Fruit fly (Drosophila melanogaster) whole organism, embryonic: ENCODE measurements around the gene Ca-Ma2d.
A peak's percentile ranks its signal among the peaks of the same experiment; 100 is the strongest.

ENCODE experiments used
- ATbp ChIP-seq: fragments of 200-800 bp; sonication (Bioruptor generic); optimal IDR thresholded peaks from 2 replicates; lab custom pipeline; 2017; ENCODE audit warnings: missing biosample characterization, mild to moderate bottlenecking, missing genetic modification characterization, missing genetic modification reagents
- Aef1 ChIP-seq: fragments of 200-800 bp; sonication (Bioruptor generic); IDR thresholded peaks from 3 replicates; pipeline ENCODE4 v1.3.6; 2022; ENCODE audit warnings: missing biosample characterization, missing genetic modification characterization
- Atf6 ChIP-seq: fragments of 200-800 bp; sonication (Bioruptor generic); IDR thresholded peaks from 2 replicates; pipeline ENCODE4 v1.3.6; 2022; ENCODE audit warnings: missing biosample characterization, missing genetic modification characterization
- CG10959 ChIP-seq: fragments of 200-800 bp; sonication (Bioruptor generic); IDR thresholded peaks from 2 replicates; pipeline ENCODE4 v1.3.6; 2022; ENCODE audit warnings: missing biosample characterization, missing genetic modification characterization
- CG10979 ChIP-seq: fragments of 200-800 bp; sonication (Bioruptor generic); optimal IDR thresholded peaks from 2 replicates; lab custom pipeline; 2018; ENCODE audit warnings: missing biosample characterization, mild to moderate bottlenecking, missing genetic modification characterization, moderate library complexity
- CG11398 ChIP-seq: fragments of 200-800 bp; sonication (Bioruptor generic); optimal IDR thresholded peaks from 2 replicates; lab custom pipeline; 2016; ENCODE audit warnings: missing biosample characterization, missing genetic modification characterization
- CG11695 ChIP-seq: fragments of 200-800 bp; sonication (Bioruptor generic); IDR thresholded peaks from 3 replicates; pipeline ENCODE4 v1.3.6; 2022; ENCODE audit warnings: missing biosample characterization, missing genetic modification characterization
- CG12071 ChIP-seq: fragments of 200-800 bp; sonication (Bioruptor generic); optimal IDR thresholded peaks from 3 replicates; lab custom pipeline; 2018; ENCODE audit warnings: missing biosample characterization, mild to moderate bottlenecking, missing genetic modification characterization
- CG12391 ChIP-seq: fragments of 200-800 bp; sonication (Bioruptor generic); optimal IDR thresholded peaks from 3 replicates; lab custom pipeline; 2018; ENCODE audit warnings: missing biosample characterization, mild to moderate bottlenecking, missing genetic modification characterization, moderate library complexity
- CG14441 ChIP-seq: fragments of 200-800 bp; sonication (Bioruptor generic); IDR thresholded peaks from 2 replicates; pipeline ENCODE4 v1.3.6; 2022; ENCODE audit warnings: missing biosample characterization, missing genetic modification characterization
- CG14965 ChIP-seq: fragments of 200-800 bp; sonication (Bioruptor generic); optimal IDR thresholded peaks from 2 replicates; lab custom pipeline; 2016; ENCODE audit warnings: missing biosample characterization, missing genetic modification characterization, borderline replicate concordance
- CG15269 ChIP-seq: fragments of 200-800 bp; sonication (Bioruptor generic); optimal IDR thresholded peaks from 2 replicates; lab custom pipeline; 2018; ENCODE audit warnings: missing biosample characterization, mild to moderate bottlenecking, missing genetic modification characterization, moderate library complexity
- CG15514 ChIP-seq: fragments of 200-800 bp; sonication (Bioruptor generic); optimal IDR thresholded peaks from 3 replicates; lab custom pipeline; 2017; ENCODE audit warnings: missing biosample characterization, missing genetic modification characterization, mild to moderate bottlenecking, moderate library complexity, missing genetic modification reagents
- CG1603 ChIP-seq: fragments of 200-800 bp; sonication (Bioruptor generic); optimal IDR thresholded peaks from 2 replicates; lab custom pipeline; 2019; ENCODE audit warnings: missing biosample characterization, mild to moderate bottlenecking, missing genetic modification characterization, moderate library complexity
- CG16813 ChIP-seq: fragments of 200-800 bp; sonication (Bioruptor generic); IDR thresholded peaks from 3 replicates; pipeline ENCODE4 v1.3.6; 2022; ENCODE audit warnings: missing biosample characterization, missing genetic modification characterization; ENCODE audit not compliant: partially characterized antibody
- CG1832 ChIP-seq: fragments of 200-800 bp; sonication (Bioruptor generic); optimal IDR thresholded peaks from 2 replicates; lab custom pipeline; 2017; ENCODE audit warnings: missing biosample characterization, mild to moderate bottlenecking, missing genetic modification characterization, inconsistent platforms
- CG2120 ChIP-seq: fragments of 200-800 bp; sonication (Bioruptor generic); optimal IDR thresholded peaks from 3 replicates; lab custom pipeline; 2016; ENCODE audit warnings: missing biosample characterization, missing genetic modification characterization
- CG30431 ChIP-seq: fragments of 200-800 bp; sonication (Bioruptor generic); optimal IDR thresholded peaks from 2 replicates; lab custom pipeline; 2017; ENCODE audit warnings: missing biosample characterization, missing genetic modification characterization
- CG32772 ChIP-seq: fragments of 200-800 bp; sonication (Bioruptor generic); IDR thresholded peaks from 2 replicates; pipeline ENCODE4 v1.3.6; 2022; ENCODE audit warnings: missing biosample characterization, missing genetic modification characterization
- CG5180 ChIP-seq: fragments of 200-800 bp; sonication (Bioruptor generic); optimal IDR thresholded peaks from 3 replicates; lab custom pipeline; 2017; ENCODE audit warnings: missing biosample characterization, missing genetic modification characterization, mild to moderate bottlenecking, moderate library complexity, missing genetic modification reagents
- CG6254 ChIP-seq: fragments of 200-800 bp; sonication (Bioruptor generic); optimal IDR thresholded peaks from 3 replicates; lab custom pipeline; 2017; ENCODE audit warnings: mild to moderate bottlenecking, missing biosample characterization, missing genetic modification reagents, missing genetic modification characterization
- CG6272 ChIP-seq: fragments of 200-800 bp; sonication (Bioruptor generic); IDR thresholded peaks from 2 replicates; pipeline ENCODE4 v1.3.6; 2022; ENCODE audit warnings: missing biosample characterization, missing genetic modification characterization
- CG7987 ChIP-seq: fragments of 200-800 bp; sonication (Bioruptor generic); optimal IDR thresholded peaks from 2 replicates; lab custom pipeline; 2018; ENCODE audit warnings: missing biosample characterization, mild to moderate bottlenecking, missing genetic modification characterization, moderate library complexity
- CkIIα-i1 ChIP-seq: fragments of 200-800 bp; sonication (Bioruptor generic); IDR thresholded peaks from 2 replicates; pipeline ENCODE4 v1.3.6; 2022; ENCODE audit warnings: missing biosample characterization, missing genetic modification characterization
- Fer2 ChIP-seq: fragments of 200-800 bp; sonication (Bioruptor generic); optimal IDR thresholded peaks from 2 replicates; lab custom pipeline; 2018; ENCODE audit warnings: missing biosample characterization, mild to moderate bottlenecking, missing genetic modification characterization, moderate library complexity
- H2.0 ChIP-seq: fragments of 200-800 bp; sonication (Bioruptor generic); IDR thresholded peaks from 2 replicates; pipeline ENCODE4 v1.3.6; 2022; ENCODE audit warnings: missing biosample characterization, missing genetic modification characterization
- Hand ChIP-seq: fragments of 200-800 bp; sonication (Bioruptor generic); optimal IDR thresholded peaks from 2 replicates; lab custom pipeline; 2017; ENCODE audit warnings: mild to moderate bottlenecking, missing biosample characterization, missing genetic modification reagents, missing genetic modification characterization
- Hmx ChIP-seq: fragments of 200-800 bp; sonication (Bioruptor generic); optimal IDR thresholded peaks from 2 replicates; lab custom pipeline; 2016; ENCODE audit warnings: missing biosample characterization, missing genetic modification characterization
- Nf-YA ChIP-seq: fragments of 200-800 bp; sonication (Bioruptor generic); IDR thresholded peaks from 2 replicates; pipeline ENCODE4 v1.3.6; 2022; ENCODE audit warnings: missing biosample characterization, missing genetic modification characterization
- Nf-YB ChIP-seq: fragments of 200-800 bp; sonication (Bioruptor generic); optimal IDR thresholded peaks from 3 replicates; lab custom pipeline; 2019; ENCODE audit warnings: missing biosample characterization, mild to moderate bottlenecking, missing genetic modification characterization, moderate library complexity
- TFAM ChIP-seq: fragments of 200-800 bp; sonication (Bioruptor generic); optimal IDR thresholded peaks from 2 replicates; lab custom pipeline; 2017; ENCODE audit warnings: missing biosample characterization, missing genetic modification characterization, inconsistent platforms
- ase ChIP-seq: fragments of 200-800 bp; sonication (Bioruptor generic); IDR thresholded peaks from 3 replicates; pipeline ENCODE4 v1.3.6; 2022; ENCODE audit warnings: missing biosample characterization, missing genetic modification characterization
- cad ChIP-seq: fragments of >200 bp; optimal IDR thresholded peaks from 2 replicates; lab custom pipeline; 2017; ENCODE audit warnings: missing biosample characterization, missing genetic modification characterization
- chm ChIP-seq: fragments of 200-800 bp; sonication (Bioruptor generic); IDR thresholded peaks from 2 replicates; pipeline ENCODE4 v1.3.6; 2022; ENCODE audit warnings: missing biosample characterization, missing genetic modification characterization
- danr ChIP-seq: fragments of 200-800 bp; sonication (Bioruptor generic); IDR thresholded peaks from 2 replicates; pipeline ENCODE4 v1.3.6; 2022; ENCODE audit warnings: missing biosample characterization, missing genetic modification characterization
- emc ChIP-seq: fragments of 200-800 bp; sonication (Bioruptor generic); optimal IDR thresholded peaks from 2 replicates; lab custom pipeline; 2016; ENCODE audit warnings: missing biosample characterization, missing genetic modification characterization
- ems ChIP-seq: fragments of 200-800 bp; sonication (Bioruptor generic); optimal IDR thresholded peaks from 3 replicates; lab custom pipeline; 2016; ENCODE audit warnings: missing biosample characterization, missing genetic modification characterization
- esg ChIP-seq: fragments of 200-800 bp; sonication (Bioruptor generic); conservative IDR thresholded peaks from 2 replicates; pipeline ENCODE4 v1.3.6; 2022; ENCODE audit warnings: missing biosample characterization, missing genetic modification characterization
- fd102C ChIP-seq: fragments of 200-800 bp; sonication (Bioruptor generic); optimal IDR thresholded peaks from 2 replicates; lab custom pipeline; 2018; ENCODE audit warnings: missing biosample characterization, mild to moderate bottlenecking, missing genetic modification characterization, moderate library complexity
- ftz-f1 ChIP-seq: fragments of 200-800 bp; sonication (Bioruptor generic); optimal IDR thresholded peaks from 2 replicates; lab custom pipeline; 2016; ENCODE audit warnings: missing biosample characterization, missing genetic modification characterization
- gt ChIP-seq: fragments of 200-800 bp; sonication (Bioruptor generic); IDR thresholded peaks from 2 replicates; pipeline ENCODE4 v1.3.6; 2022; ENCODE audit warnings: missing biosample characterization, missing genetic modification characterization
- inv ChIP-seq: fragments of 200-800 bp; sonication (Bioruptor generic); IDR thresholded peaks from 2 replicates; pipeline ENCODE4 v1.3.6; 2022; ENCODE audit warnings: missing biosample characterization, missing genetic modification characterization; ENCODE audit not compliant: partially characterized antibody
- lab ChIP-seq: fragments of 200-800 bp; sonication (Bioruptor generic); optimal IDR thresholded peaks from 3 replicates; lab custom pipeline; 2017; ENCODE audit warnings: missing biosample characterization, missing genetic modification characterization, mild to moderate bottlenecking, moderate library complexity, missing genetic modification reagents
- luna ChIP-seq: fragments of 200-800 bp; sonication (Bioruptor generic); optimal IDR thresholded peaks from 2 replicates; lab custom pipeline; 2016; ENCODE audit warnings: missing biosample characterization, missing genetic modification characterization
- peb ChIP-seq: fragments of 200-800 bp; sonication (Bioruptor generic); IDR thresholded peaks from 2 replicates; pipeline ENCODE4 v1.3.6; 2022; ENCODE audit warnings: missing biosample characterization, missing genetic modification characterization
- pnt ChIP-seq: fragments of 200-800 bp; sonication (Bioruptor generic); optimal IDR thresholded peaks from 3 replicates; lab custom pipeline; 2016; ENCODE audit warnings: missing biosample characterization, missing genetic modification characterization
- sima ChIP-seq: fragments of 200-800 bp; sonication (Bioruptor generic); optimal IDR thresholded peaks from 2 replicates; lab custom pipeline; 2016; ENCODE audit warnings: missing biosample characterization, missing genetic modification characterization
- slou ChIP-seq: fragments of 200-800 bp; sonication (Bioruptor generic); optimal IDR thresholded peaks from 3 replicates; lab custom pipeline; 2016; ENCODE audit warnings: missing biosample characterization, missing genetic modification characterization
- yki ChIP-seq: fragments of >200 bp; optimal IDR thresholded peaks from 3 replicates; lab custom pipeline; 2018

Gene Ca-Ma2d

DNA sequence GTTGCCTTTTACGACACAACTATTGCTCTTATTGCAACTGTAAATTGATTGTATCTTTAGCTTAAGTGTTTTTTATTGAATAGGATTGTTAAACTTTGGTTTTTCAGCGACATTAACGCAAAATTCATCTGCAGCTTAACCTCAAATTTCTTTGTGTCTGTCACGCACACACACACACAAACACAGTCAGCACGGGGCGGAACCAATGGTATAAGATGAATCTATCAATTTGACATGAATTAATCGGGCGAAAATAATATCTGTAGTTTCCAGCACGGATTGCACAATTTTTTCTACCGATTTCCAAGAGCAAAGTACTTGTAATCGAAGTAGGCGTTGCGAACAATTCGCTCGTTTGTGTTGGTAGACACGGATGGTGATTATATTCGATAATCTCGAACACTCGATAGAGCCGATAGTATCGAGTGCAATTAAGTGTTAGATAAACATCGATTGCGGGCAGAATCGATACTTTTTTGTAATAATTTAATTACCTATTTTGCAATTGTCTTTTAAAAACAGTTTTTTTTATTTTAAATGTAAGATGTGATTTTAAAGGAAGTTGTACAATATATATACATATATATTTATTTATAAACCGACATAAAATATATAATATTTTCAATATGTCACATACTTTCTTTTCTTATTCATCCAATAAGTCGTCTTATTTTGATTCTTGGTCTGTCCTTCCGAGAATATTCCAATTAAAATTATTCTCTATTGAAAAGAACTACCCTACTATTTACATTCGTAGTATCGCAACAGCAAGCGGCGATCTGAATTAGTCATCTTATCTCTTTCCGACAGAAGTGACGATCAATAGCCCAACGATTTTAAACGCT lies 26.2 kb downstream of the Ca-Ma2d start, which contains the start of the genes PRL-1 and EndoGI (continued):
- TF ChIP-seq Nf-YA (peak; percentile 18), CG14965 (GFP tag; lab: Kevin White, UChicago) (no peak), cad (no peak), CG16813 (peak; percentile 100), CG7987 (GFP tag; lab: Kevin White, UChicago) (no peak), luna (GFP tag; lab: Kevin White, UChicago) (no peak), emc (GFP tag; lab: Kevin White, UChicago) (no peak), ase (GFP tag; lab: Robert Waterston, UW) (peak; percentile 39; the same call in 1 of the 3 replicates), CG1832 (no peak), CG14441 (GFP tag; lab: Robert Waterston, UW) (peak; percentile 59; the same call in 1 of the 2 replicates), TFAM (GFP tag; lab: Kevin White, UChicago) (no peak), ems (no peak), ftz-f1 (no peak), CG11695 (GFP tag; lab: Robert Waterston, UW) (peak; percentile 90), fd102C (GFP tag; lab: Kevin White, UChicago) (no peak), CG5180 (peak; percentile 29), Aef1 (GFP tag; lab: Robert Waterston, UW) (no peak; the same call in 2 of the 3 replicates), CG30431 (no peak), yki (lab: Kevin White, UChicago) (no peak), CG6272 (GFP tag; lab: Robert Waterston, UW) (no peak), danr (GFP tag; lab: Robert Waterston, UW) (no peak), CG6254 (GFP tag; lab: Kevin White, UChicago) (peak; percentile 69), Nf-YB (peak; percentile 68), slou (GFP tag; lab: Kevin White, UChicago) (peak; percentile 74), Hmx (GFP tag; lab: Kevin White, UChicago) (no peak), CG12391 (tag; lab: Kevin White, UChicago) (peak; percentile 89), CG12071 (no peak), CG1603 (tag; lab: Kevin White, UChicago) (peak; percentile 70), CG11398 (GFP tag; lab: Kevin White, UChicago) (no peak), gt (no peak), H2.0 (peak; percentile 80), Hand (GFP tag; lab: Kevin White, UChicago) (peak; percentile 29), inv (GFP tag; lab: Robert Waterston, UW) (peak; percentile 99), CG15514 (GFP tag; lab: Kevin White, UChicago) (peak; percentile 74), peb (GFP tag; lab: Robert Waterston, UW) (peak; percentile 26; the same call in 1 of the 2 replicates), CG15269 (peak; percentile 90), CG2120 (GFP tag; lab: Kevin White, UChicago) (peak; percentile 71), CG32772 (peak; percentile 20; the same call in 1 of the 2 replicates), Fer2 (tag; lab: Kevin White, UChicago) (peak; percentile 68), ATbp (peak; percentile 31), pnt (GFP tag; lab: Kevin White, UChicago) (no peak), CkIIα-i1 (no peak), sima (GFP tag; lab: Kevin White, UChicago) (no peak), CG10979 (tag; lab: Kevin White, UChicago) (peak; percentile 72), CG10959 (GFP tag; lab: Robert Waterston, UW) (no peak), Atf6 (peak; percentile 75), esg (GFP tag; lab: Robert Waterston, UW) (peak; percentile 66), chm (GFP tag; lab: Robert Waterston, UW) (peak; percentile 83; the same call in 1 of the 2 replicates), lab (no peak)
